Worm (Caenorhabditis elegans) whole organism, L4 larva: ENCODE data around the gene srh-187.
"Not testable (repeated sequence)": the region's sequence is repeated elsewhere in the genome, so short reads cannot be mapped to it uniquely, and the experiment has no call there.

Experiments used
- F10B5.3 ChIP-seq: sonication (generic microtip); optimal IDR thresholded peaks from 2 replicates; lab custom pipeline; 2016; ENCODE audit warnings: mild to moderate bottlenecking, missing genetic modification characterization, missing compliant biosample characterization
- Y105C5A.15 ChIP-seq: fragments of 200-800 bp; sonication (Bioruptor generic); IDR thresholded peaks from 2 replicates; pipeline ENCODE4 v1.3.6; 2022; ENCODE audit warnings: missing genetic modification characterization, missing compliant biosample characterization
- Y5F2A.4 ChIP-seq: fragments of 200-800 bp; sonication (Bioruptor generic); optimal IDR thresholded peaks from 2 replicates; lab custom pipeline; 2018; ENCODE audit warnings: mild to moderate bottlenecking, missing genetic modification characterization, missing compliant biosample characterization
- Y75B8A.6 ChIP-seq: fragments of 200-800 bp; sonication (Bioruptor generic); IDR thresholded peaks from 2 replicates; pipeline ENCODE4 v1.3.6; 2022; ENCODE audit warnings: missing genetic modification reagents, missing genetic modification characterization, missing compliant biosample characterization
- ZK337.2 ChIP-seq: fragments of 200-800 bp; sonication (Bioruptor generic); IDR thresholded peaks from 2 replicates; pipeline ENCODE4 v1.3.6; 2022; ENCODE audit warnings: missing genetic modification reagents, missing genetic modification characterization, missing compliant biosample characterization
- aha-1 ChIP-seq: fragments of 150-350 bp; peaks from one replicate; lab custom pipeline; 2014; ENCODE audit warnings: missing biosample characterization, missing genetic modification characterization
- aly-2 ChIP-seq: sonication (generic microtip); optimal IDR thresholded peaks from 2 replicates; lab custom pipeline; 2018; ENCODE audit warnings: missing biosample characterization, missing genetic modification characterization
- ceh-32 ChIP-seq: sonication (generic microtip); optimal IDR thresholded peaks from 2 replicates; lab custom pipeline; 2016; ENCODE audit warnings: mild to moderate bottlenecking, missing genetic modification characterization, missing compliant biosample characterization; ENCODE audit not compliant: poor library complexity
- ces-1 ChIP-seq: fragments of 150-350 bp; sonication (generic microtip); optimal IDR thresholded peaks from 4 replicates; lab custom pipeline; 2014; ENCODE audit warnings: missing biosample characterization, missing genetic modification reagents, missing genetic modification characterization
- cey-2 ChIP-seq: sonication (generic microtip); optimal IDR thresholded peaks from 3 replicates; lab custom pipeline; 2017; ENCODE audit warnings: missing genetic modification characterization, mild to moderate bottlenecking, missing compliant biosample characterization, antibody characterized with exemption, borderline replicate concordance; ENCODE audit not compliant: insufficient read depth
- dmd-8 ChIP-seq: fragments of 200-800 bp; sonication (Bioruptor generic); IDR thresholded peaks from 2 replicates; pipeline ENCODE4 v1.3.6; 2022; ENCODE audit warnings: missing genetic modification characterization, missing compliant biosample characterization
- dpl-1 ChIP-seq: fragments of 150-350 bp; optimal IDR thresholded peaks from 2 replicates; lab custom pipeline; 2014; ENCODE audit warnings: missing biosample characterization, missing genetic modification reagents, missing genetic modification characterization
- dve-1 ChIP-seq: sonication (generic microtip); optimal IDR thresholded peaks from 2 replicates; lab custom pipeline; 2017; ENCODE audit warnings: antibody characterized with exemption, mild to moderate bottlenecking, missing genetic modification characterization, missing compliant biosample characterization; ENCODE audit not compliant: insufficient read depth
- hif-1 ChIP-seq, 2 experiments: sonication (generic microtip); optimal IDR thresholded peaks; 2 replicates each; lab custom pipeline; 2016 to 2017; ENCODE audit warnings: missing compliant biosample characterization in 2 of 2, missing genetic modification characterization in 2 of 2, missing genetic modification reagents in 2 of 2, missing genotype in 2 of 2, mild to moderate bottlenecking in 1 of 2
- hlh-11 ChIP-seq: fragments of 200-800 bp; sonication (Bioruptor generic); optimal IDR thresholded peaks from 2 replicates; lab custom pipeline; 2018; ENCODE audit warnings: mild to moderate bottlenecking, missing genetic modification characterization, missing compliant biosample characterization
- lim-7 ChIP-seq: fragments of 200-800 bp; sonication (Bioruptor generic); IDR thresholded peaks from 2 replicates; pipeline ENCODE4 v1.3.6; 2022; ENCODE audit warnings: missing genetic modification characterization, missing compliant biosample characterization
- lin-38 ChIP-seq: fragments of 200-800 bp; sonication (Bioruptor generic); IDR thresholded peaks from 2 replicates; pipeline ENCODE4 v1.3.6; 2022; ENCODE audit warnings: missing genetic modification reagents, missing genetic modification characterization, missing compliant biosample characterization
- lin-39 ChIP-seq: fragments of 150-350 bp; optimal IDR thresholded peaks from 2 replicates; lab custom pipeline; 2014; ENCODE audit warnings: missing biosample characterization, missing genetic modification reagents, missing genetic modification characterization
- lir-3 ChIP-seq: sonication (generic microtip); optimal IDR thresholded peaks from 2 replicates; lab custom pipeline; 2016; ENCODE audit warnings: mild to moderate bottlenecking, missing genetic modification characterization, missing compliant biosample characterization
- lsy-2 ChIP-seq, 2 experiments: fragments of 150-350 bp in 1 of 2; sonication (generic microtip) in 1 of 2; optimal IDR thresholded peaks; 2 replicates each; lab custom pipeline; 2014 to 2017; ENCODE audit warnings: missing biosample characterization in 2 of 2, missing genetic modification characterization in 2 of 2
- mdl-1 ChIP-seq, 2 experiments: fragments of 150-350 bp in 1 of 2; sonication (generic microtip) in 1 of 2; optimal IDR thresholded peaks; 2 replicates each; lab custom pipeline; 2014 to 2017; ENCODE audit warnings: missing biosample characterization in 2 of 2, missing genetic modification characterization in 2 of 2
- mdt-29 ChIP-seq: fragments of 200-800 bp; sonication (Bioruptor generic); IDR thresholded peaks from 2 replicates; pipeline ENCODE4 v1.3.6; 2022; ENCODE audit warnings: missing genetic modification reagents, missing genetic modification characterization, missing compliant biosample characterization
- mes-2 ChIP-seq: sonication (generic microtip); optimal IDR thresholded peaks from 2 replicates; lab custom pipeline; 2016; ENCODE audit warnings: missing genotype, mild to moderate bottlenecking, missing genetic modification characterization, missing compliant biosample characterization; ENCODE audit not compliant: poor library complexity, severe bottlenecking
- nhr-42 ChIP-seq: fragments of 200-800 bp; sonication (Bioruptor generic); IDR thresholded peaks from 2 replicates; pipeline ENCODE4 v1.3.6; 2022; ENCODE audit warnings: missing genetic modification characterization, missing compliant biosample characterization
- nhr-48 ChIP-seq: sonication (generic microtip); optimal IDR thresholded peaks from 2 replicates; lab custom pipeline; 2016; ENCODE audit warnings: mild to moderate bottlenecking, missing genetic modification characterization, missing compliant biosample characterization
- nhr-76 ChIP-seq: fragments of 150-350 bp; optimal IDR thresholded peaks from 2 replicates; lab custom pipeline; 2014; ENCODE audit warnings: missing biosample characterization, missing genetic modification characterization
- pha-4 ChIP-seq, 2 experiments: fragments of 150-350 bp in 1 of 2; fragments of 200-800 bp in 1 of 2; sonication (Bioruptor generic) in 1 of 2; IDR thresholded peaks in 1 of 2; optimal IDR thresholded peaks in 1 of 2; 2 replicates each; pipeline versions ENCODE4 v1.3.6 to Lab custom; 2014 to 2022; ENCODE audit warnings: missing genetic modification characterization in 2 of 2, missing genetic modification reagents in 2 of 2, missing biosample characterization in 1 of 2, missing compliant biosample characterization in 1 of 2
- php-3 ChIP-seq: fragments of 200-800 bp; sonication (Bioruptor generic); IDR thresholded peaks from 2 replicates; pipeline ENCODE4 v1.3.6; 2022; ENCODE audit warnings: missing genetic modification reagents, missing genetic modification characterization, missing compliant biosample characterization
- rbr-2 ChIP-seq: sonication (generic microtip); optimal IDR thresholded peaks from 2 replicates; lab custom pipeline; 2016; ENCODE audit warnings: missing genotype, missing genetic modification characterization, missing compliant biosample characterization
- unc-39 ChIP-seq: sonication (generic microtip); optimal IDR thresholded peaks from 2 replicates; lab custom pipeline; 2017; ENCODE audit warnings: missing biosample characterization, missing genetic modification characterization
- unc-62 ChIP-seq, 3 experiments: fragments of 150-350 bp in 1 of 3; sonication (generic microtip); optimal IDR thresholded peaks in 2 of 3; peaks in 1 of 3; 1 replicate in 1 of 3; 2 replicates in 2 of 3; lab custom pipeline; 2014 to 2017; ENCODE audit warnings: missing biosample characterization in 3 of 3, missing genetic modification characterization in 3 of 3, missing genetic modification reagents in 3 of 3, missing genotype in 1 of 3
- vab-7 ChIP-seq: fragments of 200-800 bp; sonication (Bioruptor generic); IDR thresholded peaks from 2 replicates; pipeline ENCODE4 v1.3.6; 2022; ENCODE audit warnings: missing genetic modification reagents, missing genetic modification characterization, missing compliant biosample characterization
- zfp-2 ChIP-seq: sonication (generic microtip); optimal IDR thresholded peaks from 2 replicates; lab custom pipeline; 2016; ENCODE audit warnings: mild to moderate bottlenecking, missing genetic modification characterization, missing compliant biosample characterization
- zip-2 ChIP-seq: fragments of 150-350 bp; optimal IDR thresholded peaks from 2 replicates; lab custom pipeline; 2014; ENCODE audit warnings: missing biosample characterization, missing genetic modification characterization

srh-187 gene

DNA sequence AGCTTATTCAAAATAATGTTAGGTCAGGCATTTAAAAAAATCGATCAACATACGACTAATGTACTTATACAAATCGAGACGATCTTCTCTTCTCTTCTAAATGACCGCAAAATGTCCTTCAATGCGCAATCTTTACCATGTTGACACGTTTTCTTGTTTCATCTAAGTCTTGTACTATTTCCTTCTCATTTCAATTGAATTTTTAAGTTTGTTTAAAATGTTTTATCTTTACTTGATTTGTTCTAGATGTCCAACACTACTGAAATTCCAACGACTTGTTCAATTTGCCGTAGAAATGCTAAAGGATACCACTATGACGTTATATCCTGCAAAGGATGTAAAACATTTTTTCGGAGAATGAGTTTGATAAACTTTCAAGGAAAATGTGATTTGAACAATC, 2.2 kb upstream of the srh-187 start, which contains the start of the genes nhr-263 and nhr-148:
nhr-263 (minus strand) TSS at position 101 of the 400 bp plus-strand sequence.
nhr-148 (plus strand) TSS at position 215 of the 400 bp plus-strand sequence.
- no peak for TF ChIP-seq vab-7
- no peak for TF ChIP-seq lim-7 (GFP tag; lab: Robert Waterston, UW)
- no peak for TF ChIP-seq ceh-32 (tag; lab: Kevin White, UChicago)
- TF ChIP-seq hlh-11 (tag; lab: Kevin White, UChicago), result no peak
- TF ChIP-seq nhr-48 (tag; lab: Kevin White, UChicago), result no peak
- TF ChIP-seq nhr-76 (tag; lab: Kevin White, UChicago), result no peak
- no peak for TF ChIP-seq mes-2 (tag; lab: Kevin White, UChicago)
- no peak for TF ChIP-seq ZK337.2 (GFP tag; lab: Robert Waterston, UW)
- TF ChIP-seq Y5F2A.4 (GFP tag; lab: Kevin White, UChicago), result no peak
- no peak for TF ChIP-seq dve-1
- no peak for TF ChIP-seq lir-3 (tag; lab: Kevin White, UChicago)
- TF ChIP-seq unc-62 (GFP tag; optimal IDR thresholded peaks at IDR 0.05 in 1 of 2; lab: Kevin White, UChicago), result no peak
- TF ChIP-seq unc-62 (tag; optimal IDR thresholded peaks at IDR 0.05; lab: Kevin White, UChicago), result no peak
- no peak for TF ChIP-seq rbr-2 (tag; lab: Kevin White, UChicago)
- no peak for TF ChIP-seq lin-38 (GFP tag; lab: Robert Waterston, UW)

DNA sequence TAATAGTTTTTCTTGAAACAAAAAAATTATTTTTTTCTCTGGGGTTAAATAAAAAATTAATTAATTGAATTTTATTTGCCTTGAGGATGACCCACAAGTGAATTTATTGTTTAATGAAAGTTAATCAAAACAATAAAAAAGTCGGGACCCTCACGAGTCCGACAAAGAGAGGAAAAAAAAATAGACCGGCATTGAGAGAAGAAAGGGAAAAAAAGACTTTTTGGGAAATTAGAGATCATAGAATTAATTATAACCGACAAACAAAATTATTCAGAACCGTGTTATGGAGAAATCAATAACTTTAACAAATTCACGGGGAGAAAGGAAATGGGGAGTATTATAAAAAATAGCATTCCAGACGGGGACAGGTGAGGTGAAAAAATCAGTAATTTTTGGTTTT, 2.5 kb downstream of the srh-187 start, which contains the start of gene F10G2.7:
F10G2.7 (minus strand) TSS at position 101 of the 400 bp plus-strand sequence.
- not testable (repeated sequence) for TF ChIP-seq dpl-1 (GFP tag; lab: Kevin White, UChicago); lsy-2 (tag; optimal IDR thresholded peaks at IDR 0.05; lab: Kevin White, UChicago); pha-4 (GFP tag; IDR thresholded peaks at IDR 0.05; lab: Robert Waterston, UW); pha-4 (tag; optimal IDR thresholded peaks at IDR 0.05; lab: Kevin White, UChicago)
- TF ChIP-seq, all 104 proteins: peak for 0; not testable (repeated sequence) for 104

ce11 chrV:7332253-7332652, 7.5 kb downstream of the srh-187 start, which contains the start of gene F10G2.1:
F10G2.1 (plus strand) TSS chrV:7332553.
- TF ChIP-seq aha-1 (tag; lab: Kevin White, UChicago) (peak; percentile 72), unc-62 (GFP tag; optimal IDR thresholded peaks at IDR 0.05 in 1 of 2; lab: Kevin White, UChicago) (peak in 1 of 2 experiments; percentile 43), unc-62 (tag; optimal IDR thresholded peaks at IDR 0.05; lab: Kevin White, UChicago) (no peak), php-3 (GFP tag; lab: Robert Waterston, UW) (no peak), zip-2 (tag; lab: Kevin White, UChicago) (no peak)

DNA sequence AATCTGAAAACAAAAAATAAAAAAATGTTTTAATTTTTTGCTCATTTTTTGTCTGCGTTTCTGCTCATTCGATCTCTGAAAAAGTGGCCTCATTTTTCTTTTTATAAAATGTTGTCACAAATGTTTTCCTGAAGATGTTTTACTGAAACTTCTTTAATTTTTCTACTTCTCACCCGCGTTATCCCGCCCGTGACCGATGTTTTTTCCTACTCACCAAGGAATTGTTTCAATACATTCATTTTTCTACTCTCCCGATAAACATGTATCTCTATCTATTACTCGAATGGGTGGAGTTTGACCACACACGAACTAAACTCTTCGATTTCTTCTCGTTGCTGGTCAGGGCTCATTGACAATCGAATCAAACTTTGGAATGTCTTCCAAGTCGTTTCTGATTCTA, 8.9 kb downstream of the srh-187 start, which contains the start of gene F10G2.2:
F10G2.2 (plus strand) TSS at position 301 of the 400 bp plus-strand sequence.
- TF ChIP-seq mdt-29 (no peak), cey-2 (no peak), nhr-42 (GFP tag; lab: Robert Waterston, UW) (no peak), F10B5.3 (no peak), lin-38 (GFP tag; lab: Robert Waterston, UW) (no peak), aly-2 (tag; lab: Kevin White, UChicago) (no peak), vab-7 (no peak), mdl-1 (tag; optimal IDR thresholded peaks at IDR 0.05; lab: Kevin White, UChicago) (no peak), Y105C5A.15 (GFP tag; lab: Robert Waterston, UW) (no peak), hif-1 (tag; optimal IDR thresholded peaks at IDR 0.05; lab: Kevin White, UChicago) (no peak), unc-39 (no peak), dve-1 (no peak), lin-39 (tag; lab: Kevin White, UChicago) (no peak), Y75B8A.6 (GFP tag; lab: Robert Waterston, UW) (no peak), dmd-8 (GFP tag; lab: Robert Waterston, UW) (no peak), ces-1 (GFP tag; lab: Kevin White, UChicago) (no peak), zfp-2 (tag; lab: Kevin White, UChicago) (no peak)
